Fruit fly (Drosophila melanogaster) whole organism, embryonic: ENCODE measurements around the gene phol.

Source experiments
- Atf6 ChIP-seq: fragments of 200-800 bp; sonication (Bioruptor generic); IDR thresholded peaks from 2 replicates; pipeline ENCODE4 v1.3.6; 2022; ENCODE audit warnings: missing biosample characterization, missing genetic modification characterization
- CG12236 ChIP-seq: fragments of 200-800 bp; sonication (Bioruptor generic); optimal IDR thresholded peaks from 2 replicates; lab custom pipeline; 2016; ENCODE audit warnings: missing biosample characterization, missing genetic modification characterization
- CG14014 ChIP-seq: fragments of 200-800 bp; sonication (Bioruptor generic); IDR thresholded peaks from 2 replicates; pipeline ENCODE4 v1.3.6; 2022; ENCODE audit warnings: missing biosample characterization, missing genetic modification characterization
- CG15073 ChIP-seq: fragments of 200-800 bp; sonication (Bioruptor generic); optimal IDR thresholded peaks from 2 replicates; lab custom pipeline; 2016; ENCODE audit warnings: missing biosample characterization, missing genetic modification characterization
- CG1603 ChIP-seq: fragments of 200-800 bp; sonication (Bioruptor generic); optimal IDR thresholded peaks from 2 replicates; lab custom pipeline; 2019; ENCODE audit warnings: missing biosample characterization, mild to moderate bottlenecking, missing genetic modification characterization, moderate library complexity
- CG17912 ChIP-seq: fragments of 200-800 bp; sonication (Bioruptor generic); optimal IDR thresholded peaks from 2 replicates; lab custom pipeline; 2018; ENCODE audit warnings: missing biosample characterization, mild to moderate bottlenecking, missing genetic modification characterization
- CG18599 ChIP-seq: fragments of 200-800 bp; sonication (Bioruptor generic); optimal IDR thresholded peaks from 3 replicates; lab custom pipeline; 2017; ENCODE audit warnings: missing biosample characterization, missing genetic modification characterization, mild to moderate bottlenecking, moderate library complexity, missing genetic modification reagents
- CG18764 ChIP-seq: fragments of 200-800 bp; sonication (Bioruptor generic); optimal IDR thresholded peaks from 3 replicates; lab custom pipeline; 2016; ENCODE audit warnings: missing biosample characterization, missing genetic modification characterization
- CG34376 ChIP-seq: fragments of 200-800 bp; sonication (Bioruptor generic); optimal IDR thresholded peaks from 2 replicates; lab custom pipeline; 2018; ENCODE audit warnings: missing biosample characterization, mild to moderate bottlenecking, missing genetic modification characterization
- CG3726 ChIP-seq: fragments of 200-800 bp; sonication (Bioruptor generic); IDR thresholded peaks from 3 replicates; pipeline ENCODE4, ENCODE4 v1.3.6; 2022; ENCODE audit warnings: missing biosample characterization, missing genetic modification characterization
- CG4424 ChIP-seq: fragments of 200-800 bp; sonication (Bioruptor generic); optimal IDR thresholded peaks from 3 replicates; lab custom pipeline; 2016; ENCODE audit warnings: missing biosample characterization, missing genetic modification characterization
- CG4707 ChIP-seq: fragments of 200-800 bp; sonication (Bioruptor generic); optimal IDR thresholded peaks from 2 replicates; lab custom pipeline; 2018; ENCODE audit warnings: missing biosample characterization, mild to moderate bottlenecking, missing genetic modification characterization, moderate library complexity
- CG4730 ChIP-seq: fragments of 200-800 bp; sonication (Bioruptor generic); IDR thresholded peaks from 2 replicates; pipeline ENCODE4 v1.3.6; 2022; ENCODE audit warnings: missing biosample characterization, missing genetic modification characterization
- CG5953 ChIP-seq: fragments of 200-800 bp; sonication (Bioruptor generic); IDR thresholded peaks from 2 replicates; pipeline ENCODE4 v1.3.6; 2022; ENCODE audit warnings: missing biosample characterization, missing genetic modification characterization
- CG8290 ChIP-seq, 3 experiments: fragments of 200-800 bp; sonication (Bioruptor generic); optimal IDR thresholded peaks; 2 replicates each; lab custom pipeline; 2016 to 2019; ENCODE audit warnings: missing biosample characterization in 3 of 3, missing genetic modification characterization in 3 of 3, mild to moderate bottlenecking in 2 of 3, moderate library complexity in 1 of 3
- CG8359 ChIP-seq: fragments of 200-800 bp; sonication (Bioruptor generic); optimal IDR thresholded peaks from 2 replicates; lab custom pipeline; 2017; ENCODE audit warnings: missing biosample characterization, mild to moderate bottlenecking, missing genetic modification characterization, borderline replicate concordance
- CG9437 ChIP-seq: fragments of 200-800 bp; sonication (Bioruptor generic); optimal IDR thresholded peaks from 2 replicates; lab custom pipeline; 2018; ENCODE audit warnings: missing biosample characterization, mild to moderate bottlenecking, missing genetic modification characterization
- CG9727 ChIP-seq: fragments of 200-800 bp; sonication (Bioruptor generic); optimal IDR thresholded peaks from 3 replicates; lab custom pipeline; 2017; ENCODE audit warnings: missing biosample characterization, mild to moderate bottlenecking, missing genetic modification characterization
- CG9817 ChIP-seq: fragments of 200-800 bp; sonication (Bioruptor generic); optimal IDR thresholded peaks from 2 replicates; lab custom pipeline; 2018; ENCODE audit warnings: missing biosample characterization, mild to moderate bottlenecking, missing genetic modification characterization, moderate library complexity
- Doc2 ChIP-seq: fragments of 200-800 bp; sonication (Bioruptor generic); IDR thresholded peaks from 2 replicates; pipeline ENCODE4 v1.3.6; 2022; ENCODE audit warnings: missing biosample characterization, missing genetic modification characterization
- E2f1 ChIP-seq: fragments of 200-800 bp; sonication (Bioruptor generic); IDR thresholded peaks from 2 replicates; pipeline ENCODE4 v1.3.6; 2022; ENCODE audit warnings: missing biosample characterization, missing genetic modification characterization
- Elba2 ChIP-seq: fragments of 200-800 bp; sonication (Bioruptor generic); optimal IDR thresholded peaks from 3 replicates; lab custom pipeline; 2016; ENCODE audit warnings: missing biosample characterization, missing genetic modification characterization
- HLH3B ChIP-seq: fragments of 200-800 bp; sonication (Bioruptor generic); IDR thresholded peaks from 2 replicates; pipeline ENCODE4 v1.3.6; 2022; ENCODE audit warnings: missing biosample characterization, missing genetic modification characterization
- Hmx ChIP-seq: fragments of 200-800 bp; sonication (Bioruptor generic); optimal IDR thresholded peaks from 2 replicates; lab custom pipeline; 2016; ENCODE audit warnings: missing biosample characterization, missing genetic modification characterization
- Hr51 ChIP-seq, 2 experiments: fragments of 200-800 bp; sonication (Bioruptor generic); optimal IDR thresholded peaks; 2 replicates in 1 of 2; 3 replicates in 1 of 2; lab custom pipeline; 2016 to 2018; ENCODE audit warnings: missing biosample characterization in 2 of 2, missing genetic modification characterization in 2 of 2, mild to moderate bottlenecking in 1 of 2, moderate library complexity in 1 of 2
- MESR4 ChIP-seq: fragments of 200-800 bp; sonication (Bioruptor generic); optimal IDR thresholded peaks from 2 replicates; lab custom pipeline; 2018; ENCODE audit warnings: missing biosample characterization, mild to moderate bottlenecking, missing genetic modification characterization, moderate library complexity
- MTF-1 ChIP-seq: fragments of 200-800 bp; sonication (Bioruptor generic); optimal IDR thresholded peaks from 2 replicates; lab custom pipeline; 2018; ENCODE audit warnings: missing biosample characterization, mild to moderate bottlenecking, missing genetic modification characterization, borderline replicate concordance
- Trl ChIP-seq, 3 experiments: fragments of >200 bp in 2 of 3; fragments of 200-800 bp in 1 of 3; sonication (Bioruptor generic) in 1 of 3; optimal IDR thresholded peaks; 2 replicates in 1 of 3; 3 replicates in 2 of 3; lab custom pipeline; 2016 to 2017; ENCODE audit warnings: missing biosample characterization in 1 of 3, missing genetic modification characterization in 1 of 3
- ash1 ChIP-seq: fragments of 200-800 bp; sonication (Bioruptor generic); optimal IDR thresholded peaks from 2 replicates; lab custom pipeline; 2018; ENCODE audit warnings: missing biosample characterization, mild to moderate bottlenecking, missing genetic modification characterization
- ato ChIP-seq: fragments of 200-800 bp; sonication (Bioruptor generic); IDR thresholded peaks from 2 replicates; pipeline ENCODE4 v1.3.6; 2022; ENCODE audit warnings: missing biosample characterization, missing genetic modification characterization; ENCODE audit not compliant: partially characterized antibody
- cato ChIP-seq: fragments of 200-800 bp; sonication (Bioruptor generic); optimal IDR thresholded peaks from 2 replicates; lab custom pipeline; 2016; ENCODE audit warnings: missing biosample characterization, missing genetic modification characterization, borderline replicate concordance
- chinmo ChIP-seq: fragments of 200-800 bp; sonication (Bioruptor generic); IDR thresholded peaks from 4 replicates; pipeline ENCODE4 v1.3.6; 2022; ENCODE audit warnings: missing biosample characterization, missing genetic modification characterization; ENCODE audit not compliant: partially characterized antibody
- corto ChIP-seq: fragments of 200-800 bp; sonication (Bioruptor generic); optimal IDR thresholded peaks from 2 replicates; lab custom pipeline; 2016; ENCODE audit warnings: missing biosample characterization, mild to moderate bottlenecking, missing genetic modification characterization, moderate library complexity
- eve ChIP-seq, 2 experiments: fragments of >200 bp; optimal IDR thresholded peaks; 2 replicates each; lab custom pipeline; 2017; ENCODE audit warnings: missing biosample characterization in 2 of 2, missing genetic modification characterization in 2 of 2
- grn ChIP-seq: fragments of 200-800 bp; sonication (Bioruptor generic); optimal IDR thresholded peaks from 3 replicates; lab custom pipeline; 2017; ENCODE audit warnings: missing biosample characterization, missing genetic modification characterization
- gsb-n ChIP-seq: fragments of 200-800 bp; sonication (Bioruptor generic); optimal IDR thresholded peaks from 3 replicates; lab custom pipeline; 2018; ENCODE audit warnings: missing biosample characterization, mild to moderate bottlenecking, missing genetic modification characterization
- insv ChIP-seq, 2 experiments: fragments of 200-800 bp; sonication (Bioruptor generic); optimal IDR thresholded peaks; 3 replicates each; lab custom pipeline; 2016 to 2018; ENCODE audit warnings: missing biosample characterization in 2 of 2, missing genetic modification characterization in 2 of 2
- jing ChIP-seq: fragments of 200-800 bp; sonication (Bioruptor generic); optimal IDR thresholded peaks from 2 replicates; lab custom pipeline; 2018; ENCODE audit warnings: missing biosample characterization, mild to moderate bottlenecking, missing genetic modification characterization
- kni ChIP-seq: fragments of 200-800 bp; sonication (Bioruptor generic); optimal IDR thresholded peaks from 3 replicates; lab custom pipeline; 2017; ENCODE audit warnings: mild to moderate bottlenecking, missing biosample characterization, missing genetic modification reagents, missing genetic modification characterization
- pita ChIP-seq: fragments of 200-800 bp; sonication (Bioruptor generic); optimal IDR thresholded peaks from 2 replicates; lab custom pipeline; 2017; ENCODE audit warnings: missing biosample characterization, mild to moderate bottlenecking, missing genetic modification characterization
- pros ChIP-seq: fragments of 200-800 bp; sonication (Bioruptor generic); optimal IDR thresholded peaks from 3 replicates; lab custom pipeline; 2019; ENCODE audit warnings: missing biosample characterization, mild to moderate bottlenecking, missing genetic modification characterization, moderate library complexity
- sc ChIP-seq, 3 experiments: fragments of >200 bp in 2 of 3; fragments of 200-800 bp in 1 of 3; sonication (Bioruptor generic) in 1 of 3; optimal IDR thresholded peaks; 2 replicates in 2 of 3; 3 replicates in 1 of 3; lab custom pipeline; 2017; ENCODE audit warnings: mild to moderate bottlenecking in 1 of 3, missing biosample characterization in 1 of 3, missing genetic modification characterization in 1 of 3, missing genetic modification reagents in 1 of 3
- sd ChIP-seq: fragments of 200-800 bp; sonication (Bioruptor generic); optimal IDR thresholded peaks from 3 replicates; lab custom pipeline; 2018; ENCODE audit warnings: missing biosample characterization, mild to moderate bottlenecking, missing genetic modification characterization, moderate library complexity
- sqz ChIP-seq: fragments of 200-800 bp; sonication (Bioruptor generic); optimal IDR thresholded peaks from 3 replicates; lab custom pipeline; 2018; ENCODE audit warnings: missing biosample characterization, mild to moderate bottlenecking, missing genetic modification characterization
- stwl ChIP-seq: fragments of 200-800 bp; sonication (Bioruptor generic); optimal IDR thresholded peaks from 3 replicates; lab custom pipeline; 2018; ENCODE audit warnings: missing biosample characterization, mild to moderate bottlenecking, missing genetic modification characterization, moderate library complexity
- twi ChIP-seq: fragments of 200-800 bp; optimal IDR thresholded peaks from 2 replicates; lab custom pipeline; 2019; ENCODE audit warnings: missing biosample characterization, mild to moderate bottlenecking, missing genetic modification characterization, moderate library complexity
- wor ChIP-seq: fragments of 200-800 bp; sonication (Bioruptor generic); IDR thresholded peaks from 2 replicates; pipeline ENCODE4 v1.3.6; 2022; ENCODE audit warnings: missing biosample characterization, missing genetic modification characterization

The phol gene

DNA sequence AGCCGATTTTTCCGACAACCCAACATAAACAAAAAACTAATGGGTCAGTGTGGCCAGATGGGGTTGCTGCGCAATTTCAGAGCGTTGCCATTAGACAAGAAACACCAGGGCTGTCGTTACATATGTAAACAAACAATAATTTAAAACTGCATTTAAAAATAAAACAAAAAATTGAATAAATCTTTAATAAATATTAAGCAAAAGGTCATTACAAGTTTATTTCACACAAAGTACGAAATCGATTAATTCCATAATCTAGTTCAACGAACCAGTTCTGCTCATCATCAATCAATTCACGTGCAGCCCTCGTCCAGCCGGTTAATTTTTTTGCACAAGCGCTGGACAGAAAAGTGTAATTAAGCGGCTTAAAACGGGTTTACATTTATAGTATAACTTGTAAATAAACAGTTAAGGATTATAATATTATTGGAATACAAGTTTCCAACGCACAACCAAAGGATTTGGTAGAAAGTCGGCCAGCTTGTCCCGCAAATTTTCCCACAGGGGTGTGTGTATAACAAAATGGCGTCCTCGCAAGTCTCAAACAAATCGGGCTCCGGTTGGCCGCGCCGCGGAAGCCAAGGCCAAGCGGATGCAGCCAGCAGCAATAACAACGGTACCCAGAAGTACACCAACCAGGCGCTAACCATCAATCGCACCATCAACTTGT, 45.2 kb downstream of the phol start, which contains the start of the genes CG4022 and Cpsf5 (continued):
- TF ChIP-seq CG15073 (no peak), CG1603 (tag; lab: Kevin White, UChicago) (peak; percentile 64), E2f1 (GFP tag; lab: Robert Waterston, UW) (peak; percentile 79), jing (peak; percentile 12), MTF-1 (GFP tag; lab: Kevin White, UChicago) (no peak), Atf6 (GFP tag; lab: Robert Waterston, UW) (peak; percentile 85), stwl (tag; lab: Kevin White, UChicago) (peak; percentile 73), kni (GFP tag; lab: Kevin White, UChicago) (peak; percentile 93), CG9727 (GFP tag; lab: Kevin White, UChicago) (peak; percentile 84), sc (optimal IDR thresholded peaks at IDR 0.05; lab: Kevin White, UChicago) (no peak), sc (GFP tag; optimal IDR thresholded peaks at IDR 0.05; lab: Kevin White, UChicago) (peak; percentile 16), grn (peak; percentile 35), CG8290 (GFP tag; optimal IDR thresholded peaks at IDR 0.05; lab: Kevin White, UChicago) (peak; percentile 80), CG8290 (tag; optimal IDR thresholded peaks at IDR 0.05; lab: Kevin White, UChicago) (peak; percentile 31 to 35), sqz (GFP tag; lab: Kevin White, UChicago) (peak; percentile 84), Elba2 (peak; percentile 63), cato (GFP tag; lab: Kevin White, UChicago) (peak; percentile 54), CG9437 (GFP tag; lab: Kevin White, UChicago) (peak; percentile 60), HLH3B (GFP tag; lab: Robert Waterston, UW) (peak; percentile 84), CG12236 (GFP tag; lab: Kevin White, UChicago) (no peak), CG4707 (peak; percentile 23), pros (GFP tag; lab: Kevin White, UChicago) (no peak), MESR4 (GFP tag; lab: Kevin White, UChicago) (peak; percentile 50), ato (GFP tag; lab: Robert Waterston, UW) (no peak), Hmx (GFP tag; lab: Kevin White, UChicago) (peak; percentile 44), Hr51 (GFP tag; optimal IDR thresholded peaks at IDR 0.05; lab: Kevin White, UChicago) (peak; percentile 46 to 83), CG18764 (peak; percentile 63), corto (GFP tag; lab: Kevin White, UChicago) (no peak), CG4730 (GFP tag; lab: Robert Waterston, UW) (peak; percentile 62), Doc2 (no peak), CG4424 (GFP tag; lab: Kevin White, UChicago) (peak; percentile 86), twi (tag; lab: Kevin White, UChicago) (peak; percentile 83), insv (GFP tag; optimal IDR thresholded peaks at IDR 0.05; lab: Kevin White, UChicago) (peak in 1 of 2 experiments; percentile 66), wor (GFP tag; lab: Robert Waterston, UW) (peak; percentile 65), ash1 (no peak), CG14014 (GFP tag; lab: Robert Waterston, UW) (peak; percentile 82), CG18599 (GFP tag; lab: Kevin White, UChicago) (peak; percentile 88), Trl (optimal IDR thresholded peaks at IDR 0.05; lab: Kevin White, UChicago) (no peak), Trl (GFP tag; optimal IDR thresholded peaks at IDR 0.05; lab: Kevin White, UChicago) (peak; percentile 57), CG5953 (GFP tag; lab: Robert Waterston, UW) (peak; percentile 1; the same call in 1 of the 2 replicates), pita (GFP tag; lab: Kevin White, UChicago) (no peak), sd (tag; lab: Kevin White, UChicago) (peak; percentile 47), CG8359 (GFP tag; lab: Kevin White, UChicago) (no peak), gsb-n (tag; lab: Kevin White, UChicago) (peak; percentile 84), CG34376 (GFP tag; lab: Kevin White, UChicago) (peak; percentile 23), chinmo (GFP tag; lab: Robert Waterston, UW) (0 out of 4 replicates have a peak, but pooled peaks have one; percentile 26), eve (GFP tag; optimal IDR thresholded peaks at IDR 0.05; lab: Kevin White, UChicago) (no peak), CG9817 (tag; lab: Kevin White, UChicago) (peak; percentile 90), CG17912 (GFP tag; lab: Kevin White, UChicago) (peak; percentile 56), CG3726 (GFP tag; lab: Robert Waterston, UW) (no peak)
